Fruit fly (Drosophila melanogaster) Kc167 (cell line): ENCODE results near the gene Prx6a.

ENCODE experiments used
- Myc ChIP-seq: fragments of >200 bp; optimal IDR thresholded peaks from 2 replicates; lab custom pipeline; 2017; ENCODE audit warnings: missing external identifiers
- Sin3A ChIP-seq: fragments of >200 bp; optimal IDR thresholded peaks from 2 replicates; lab custom pipeline; 2018; ENCODE audit warnings: missing external identifiers
- h ChIP-seq: fragments of >200 bp; optimal IDR thresholded peaks from 3 replicates; lab custom pipeline; 2018; ENCODE audit warnings: missing external identifiers
- insv ChIP-seq: fragments of >200 bp; optimal IDR thresholded peaks from 3 replicates; lab custom pipeline; 2018; ENCODE audit warnings: missing external identifiers
- psq ChIP-seq: fragments of >200 bp; optimal IDR thresholded peaks from 2 replicates; lab custom pipeline; 2017; ENCODE audit warnings: missing external identifiers
- ttk ChIP-seq: sonication (Bioruptor generic); optimal IDR thresholded peaks from 2 replicates; lab custom pipeline; 2017; ENCODE audit warnings: missing external identifiers

dm6 chr2L:2920641-2921040, 42.6 kb upstream of the Prx6a start:
- TF ChIP-seq ttk (no peak), h (no peak), psq (lab: Kevin White, UChicago) (no peak), insv (lab: Kevin White, UChicago) (no peak), Sin3A (lab: Kevin White, UChicago) (no peak), Myc (lab: Kevin White, UChicago) (no peak)
